Fruit fly (Drosophila melanogaster) Kc167 (cell line): Measurements from ENCODE around the gene CheB38a.

Experiments
- psq ChIP-seq: fragments of >200 bp; optimal IDR thresholded peaks from 2 replicates; lab custom pipeline; 2017; ENCODE audit warnings: missing external identifiers
- ttk ChIP-seq: sonication (Bioruptor generic); optimal IDR thresholded peaks from 2 replicates; lab custom pipeline; 2017; ENCODE audit warnings: missing external identifiers

dm6 chr2L:20780768-20781167 is 37.6 kb downstream of the CheB38a start:
- no peak for TF ChIP-seq ttk
- no peak for TF ChIP-seq psq (lab: Kevin White, UChicago)
